Fruit fly (Drosophila melanogaster) whole organism, prepupa: ENCODE measurements around the gene Apl.

Experiments used
- CG11294 ChIP-seq: fragments of 200-800 bp; sonication (Bioruptor generic); IDR thresholded peaks from 2 replicates; pipeline ENCODE4 v1.3.6; 2022; ENCODE audit warnings: missing biosample characterization, missing genetic modification characterization
- CG11762 ChIP-seq: fragments of 200-800 bp; sonication (Bioruptor generic); optimal IDR thresholded peaks from 3 replicates; lab custom pipeline; 2016; ENCODE audit warnings: missing biosample characterization, missing genetic modification characterization; ENCODE audit not compliant: insufficient read depth
- CG11902 ChIP-seq: fragments of 200-800 bp; sonication (Bioruptor generic); optimal IDR thresholded peaks from 3 replicates; lab custom pipeline; 2016; ENCODE audit warnings: missing biosample characterization, missing genetic modification characterization
- CG15336 ChIP-seq: fragments of 200-800 bp; sonication (Bioruptor generic); IDR thresholded peaks from 2 replicates; pipeline ENCODE4 v1.3.6; 2022; ENCODE audit warnings: missing biosample characterization, missing genetic modification characterization
- CG1621 ChIP-seq: fragments of 200-800 bp; sonication (Bioruptor generic); optimal IDR thresholded peaks from 3 replicates; lab custom pipeline; 2018; ENCODE audit warnings: missing biosample characterization, mild to moderate bottlenecking, missing genetic modification characterization
- CG16779 ChIP-seq: fragments of 200-800 bp; sonication (Bioruptor generic); optimal IDR thresholded peaks from 3 replicates; lab custom pipeline; 2017; ENCODE audit warnings: missing biosample characterization, mild to moderate bottlenecking, missing genetic modification characterization
- CG3032 ChIP-seq: fragments of 200-800 bp; optimal IDR thresholded peaks from 2 replicates; lab custom pipeline; 2019; ENCODE audit warnings: missing biosample characterization, mild to moderate bottlenecking, missing genetic modification characterization, moderate library complexity
- CG31627 ChIP-seq: fragments of 200-800 bp; sonication (Bioruptor generic); optimal IDR thresholded peaks from 3 replicates; lab custom pipeline; 2016; ENCODE audit warnings: missing biosample characterization, missing genetic modification characterization
- CG32006 ChIP-seq: fragments of 200-800 bp; sonication (Bioruptor generic); optimal IDR thresholded peaks from 3 replicates; lab custom pipeline; 2017; ENCODE audit warnings: missing biosample characterization, mild to moderate bottlenecking, missing genetic modification characterization
- CG34406 ChIP-seq: fragments of 200-800 bp; sonication (Bioruptor generic); optimal IDR thresholded peaks from 3 replicates; lab custom pipeline; 2016; ENCODE audit warnings: missing biosample characterization, missing genetic modification characterization
- CG3919 ChIP-seq: fragments of 200-800 bp; sonication (Bioruptor generic); optimal IDR thresholded peaks from 3 replicates; lab custom pipeline; 2016; ENCODE audit warnings: missing biosample characterization, missing genetic modification characterization
- CG6163 ChIP-seq: fragments of 200-800 bp; sonication (Bioruptor generic); IDR thresholded peaks from 3 replicates; pipeline ENCODE4 v1.3.6; 2022; ENCODE audit warnings: missing biosample characterization, missing genetic modification characterization
- CG6276 ChIP-seq: fragments of 200-800 bp; sonication (Bioruptor generic); optimal IDR thresholded peaks from 2 replicates; lab custom pipeline; 2017; ENCODE audit warnings: missing biosample characterization, mild to moderate bottlenecking, missing genetic modification characterization
- CG6792 ChIP-seq: fragments of 200-800 bp; sonication (Bioruptor generic); optimal IDR thresholded peaks from 3 replicates; lab custom pipeline; 2016; ENCODE audit warnings: missing biosample characterization, missing genetic modification characterization
- CG6808 ChIP-seq: fragments of 200-800 bp; sonication (Bioruptor generic); optimal IDR thresholded peaks from 3 replicates; lab custom pipeline; 2017; ENCODE audit warnings: missing biosample characterization, missing genetic modification characterization, mild to moderate bottlenecking, moderate library complexity, missing genetic modification reagents
- CG6854 ChIP-seq: fragments of 200-800 bp; sonication (Bioruptor generic); optimal IDR thresholded peaks from 2 replicates; lab custom pipeline; 2017; ENCODE audit warnings: missing biosample characterization, mild to moderate bottlenecking, missing genetic modification characterization
- CG7368 ChIP-seq: fragments of 200-800 bp; sonication (Bioruptor generic); optimal IDR thresholded peaks from 3 replicates; lab custom pipeline; 2016; ENCODE audit warnings: missing biosample characterization, missing genetic modification characterization
- CG8119 ChIP-seq: fragments of 200-800 bp; sonication (Bioruptor generic); IDR thresholded peaks from 3 replicates; pipeline ENCODE4 v1.3.6; 2022; ENCODE audit warnings: missing biosample characterization, missing genetic modification characterization
- CG8319 ChIP-seq: fragments of 200-800 bp; sonication (Bioruptor generic); optimal IDR thresholded peaks from 3 replicates; lab custom pipeline; 2016; ENCODE audit warnings: missing biosample characterization, missing genetic modification characterization
- CG8632 ChIP-seq: fragments of 200-800 bp; sonication (Bioruptor generic); optimal IDR thresholded peaks from 3 replicates; lab custom pipeline; 2016; ENCODE audit warnings: missing biosample characterization, missing genetic modification characterization
- CG9139 ChIP-seq: fragments of 200-800 bp; sonication (Bioruptor generic); optimal IDR thresholded peaks from 3 replicates; lab custom pipeline; 2017; ENCODE audit warnings: missing biosample characterization, mild to moderate bottlenecking, missing genetic modification characterization
- Eip75B ChIP-seq: fragments of 200-800 bp; sonication (Bioruptor generic); optimal IDR thresholded peaks from 3 replicates; lab custom pipeline; 2016; ENCODE audit warnings: missing biosample characterization, missing genetic modification characterization
- Eip78C ChIP-seq: fragments of 200-800 bp; sonication (Bioruptor generic); peaks from one replicate; lab custom pipeline; 2016; ENCODE audit warnings: missing biosample characterization, missing genetic modification characterization
- Ets21C ChIP-seq: fragments of 200-800 bp; sonication (Bioruptor generic); optimal IDR thresholded peaks from 3 replicates; lab custom pipeline; 2016; ENCODE audit warnings: missing biosample characterization, missing genetic modification characterization
- Ets96B ChIP-seq: fragments of 200-800 bp; optimal IDR thresholded peaks from 2 replicates; lab custom pipeline; 2019; ENCODE audit warnings: missing biosample characterization, mild to moderate bottlenecking, missing genetic modification characterization, moderate library complexity
- Gug ChIP-seq: fragments of 200-800 bp; sonication (Bioruptor generic); IDR thresholded peaks from 2 replicates; pipeline ENCODE4 v1.3.6; 2022; ENCODE audit warnings: missing biosample characterization, missing genetic modification characterization
- Hr38 ChIP-seq: sonication (Bioruptor generic); optimal IDR thresholded peaks from 2 replicates; lab custom pipeline; 2016; ENCODE audit warnings: missing biosample characterization, missing genetic modification characterization
- Hr39 ChIP-seq: fragments of 200-800 bp; sonication (Bioruptor generic); optimal IDR thresholded peaks from 2 replicates; lab custom pipeline; 2016; ENCODE audit warnings: missing biosample characterization, missing genetic modification characterization
- Hr4 ChIP-seq: fragments of 200-800 bp; sonication (Bioruptor generic); optimal IDR thresholded peaks from 3 replicates; lab custom pipeline; 2016; ENCODE audit warnings: missing biosample characterization, missing genetic modification characterization
- Lpt ChIP-seq: fragments of 200-800 bp; sonication (Bioruptor generic); optimal IDR thresholded peaks from 3 replicates; lab custom pipeline; 2016; ENCODE audit warnings: missing biosample characterization, missing genetic modification characterization
- Met ChIP-seq: fragments of 200-800 bp; sonication (Bioruptor generic); optimal IDR thresholded peaks from 3 replicates; lab custom pipeline; 2016; ENCODE audit warnings: missing biosample characterization, missing genetic modification characterization
- OdsH ChIP-seq: fragments of 200-800 bp; sonication (Bioruptor generic); optimal IDR thresholded peaks from 3 replicates; lab custom pipeline; 2016; ENCODE audit warnings: missing biosample characterization, missing genetic modification characterization
- Smox ChIP-seq: fragments of 200-800 bp; sonication (Bioruptor generic); optimal IDR thresholded peaks from 3 replicates; lab custom pipeline; 2016; ENCODE audit warnings: missing biosample characterization, missing genetic modification characterization
- Sox102F ChIP-seq: fragments of 200-800 bp; sonication (Bioruptor generic); optimal IDR thresholded peaks from 2 replicates; lab custom pipeline; 2016; ENCODE audit warnings: missing biosample characterization, mild to moderate bottlenecking, missing genetic modification characterization
- Sox14 ChIP-seq: fragments of 200-800 bp; sonication (Bioruptor generic); optimal IDR thresholded peaks from 3 replicates; lab custom pipeline; 2016; ENCODE audit warnings: missing biosample characterization, missing genetic modification characterization
- Sox15 ChIP-seq: fragments of 200-800 bp; sonication (Bioruptor generic); optimal IDR thresholded peaks from 3 replicates; lab custom pipeline; 2016; ENCODE audit warnings: missing biosample characterization, missing genetic modification characterization
- achi ChIP-seq: fragments of 200-800 bp; sonication (Bioruptor generic); optimal IDR thresholded peaks from 3 replicates; lab custom pipeline; 2016; ENCODE audit warnings: missing biosample characterization, missing genetic modification characterization
- cyc ChIP-seq: fragments of 200-800 bp; sonication (Bioruptor generic); optimal IDR thresholded peaks from 3 replicates; lab custom pipeline; 2016; ENCODE audit warnings: missing biosample characterization, missing genetic modification characterization
- dac ChIP-seq: fragments of 200-800 bp; sonication (Bioruptor generic); optimal IDR thresholded peaks from 2 replicates; lab custom pipeline; 2017; ENCODE audit warnings: missing biosample characterization, mild to moderate bottlenecking, missing genetic modification characterization
- dsx ChIP-seq: fragments of 200-800 bp; optimal IDR thresholded peaks from 3 replicates; lab custom pipeline; 2019; ENCODE audit warnings: missing biosample characterization, mild to moderate bottlenecking, missing genetic modification characterization, moderate library complexity; ENCODE audit not compliant: poor library complexity, severe bottlenecking
- eg ChIP-seq: fragments of 200-800 bp; sonication (Bioruptor generic); IDR thresholded peaks from 3 replicates; pipeline ENCODE4 v1.3.6; 2022; ENCODE audit warnings: missing biosample characterization, missing genetic modification characterization
- fd59A ChIP-seq: fragments of 200-800 bp; sonication (Bioruptor generic); optimal IDR thresholded peaks from 2 replicates; lab custom pipeline; 2017; ENCODE audit warnings: missing biosample characterization, mild to moderate bottlenecking, missing genetic modification characterization, missing genetic modification reagents
- fd85E ChIP-seq: fragments of 200-800 bp; sonication (Bioruptor generic); optimal IDR thresholded peaks from 3 replicates; lab custom pipeline; 2016; ENCODE audit warnings: missing biosample characterization, missing genetic modification characterization
- fkh ChIP-seq: fragments of 200-800 bp; sonication (Bioruptor generic); optimal IDR thresholded peaks from 3 replicates; lab custom pipeline; 2017; ENCODE audit warnings: missing biosample characterization, mild to moderate bottlenecking, missing genetic modification characterization, moderate library complexity
- lz ChIP-seq: fragments of 200-800 bp; sonication (Bioruptor generic); optimal IDR thresholded peaks from 3 replicates; lab custom pipeline; 2016; ENCODE audit warnings: missing biosample characterization, missing genetic modification characterization
- net ChIP-seq: fragments of 200-800 bp; sonication (Bioruptor generic); optimal IDR thresholded peaks from 3 replicates; lab custom pipeline; 2016; ENCODE audit warnings: missing biosample characterization, missing genetic modification characterization
- pdm3 ChIP-seq: fragments of 200-800 bp; sonication (Bioruptor generic); optimal IDR thresholded peaks from 3 replicates; lab custom pipeline; 2016; ENCODE audit warnings: missing biosample characterization, missing genetic modification characterization
- salr ChIP-seq, 2 experiments: fragments of 200-800 bp; sonication (Bioruptor generic); optimal IDR thresholded peaks; 3 replicates each; lab custom pipeline; 2016 to 2018; ENCODE audit warnings: missing biosample characterization in 2 of 2, missing genetic modification characterization in 2 of 2, mild to moderate bottlenecking in 1 of 2
- spab ChIP-seq: fragments of 200-800 bp; sonication (Bioruptor generic); optimal IDR thresholded peaks from 2 replicates; lab custom pipeline; 2017; ENCODE audit warnings: missing biosample characterization, mild to moderate bottlenecking, missing genetic modification characterization, missing genetic modification reagents
- ss ChIP-seq, 2 experiments: fragments of 200-800 bp; sonication (Bioruptor generic); optimal IDR thresholded peaks; 2 replicates in 1 of 2; 3 replicates in 1 of 2; lab custom pipeline; 2017 to 2018; ENCODE audit warnings: mild to moderate bottlenecking in 2 of 2, missing biosample characterization in 2 of 2, missing genetic modification characterization in 2 of 2, moderate library complexity in 1 of 2
- svp ChIP-seq: fragments of 200-800 bp; sonication (Bioruptor generic); peaks from one replicate; lab custom pipeline; 2016; ENCODE audit warnings: missing biosample characterization, missing genetic modification characterization
- vri ChIP-seq: fragments of 200-800 bp; sonication (Bioruptor generic); optimal IDR thresholded peaks from 3 replicates; lab custom pipeline; 2016; ENCODE audit warnings: missing biosample characterization, mild to moderate bottlenecking, missing genetic modification characterization

Gene Apl

dm6 chr3L:16609120-16609519 lies 14.1 kb downstream of the Apl start, which contains the start of gene CG4098:
CG4098 (minus strand) TSS chr3L:16609347.
- TF ChIP-seq Hr39 (GFP tag; lab: Kevin White, UChicago) (peak; percentile 70), CG15336 (peak; percentile 58), cyc (GFP tag; lab: Kevin White, UChicago) (peak; percentile 65), CG11762 (GFP tag; lab: Kevin White, UChicago) (peak; percentile 15), CG32006 (peak; percentile 55), Hr38 (peak; percentile 8), CG6854 (no peak), achi (GFP tag; lab: Kevin White, UChicago) (peak; percentile 51), Sox15 (GFP tag; lab: Kevin White, UChicago) (peak; percentile 1), Sox14 (GFP tag; lab: Kevin White, UChicago) (peak; percentile 65), Eip75B (GFP tag; lab: Kevin White, UChicago) (peak; percentile 32), CG8632 (peak; percentile 22), CG6163 (GFP tag; lab: Robert Waterston, UW) (peak; percentile 78), CG1621 (peak; percentile 58), dsx (peak; percentile 53), CG11294 (peak; percentile 45; the same call in 1 of the 2 replicates), CG6276 (GFP tag; lab: Kevin White, UChicago) (no peak), spab (GFP tag; lab: Kevin White, UChicago) (no peak), net (GFP tag; lab: Kevin White, UChicago) (peak; percentile 56), salr (GFP tag; optimal IDR thresholded peaks at IDR 0.05; lab: Kevin White, UChicago) (peak in 1 of 2 experiments; percentile 10), eg (peak; percentile 87), OdsH (peak; percentile 69), CG9139 (GFP tag; lab: Kevin White, UChicago) (no peak), CG6792 (GFP tag; lab: Kevin White, UChicago) (peak; percentile 44), ss (GFP tag; optimal IDR thresholded peaks at IDR 0.05; lab: Kevin White, UChicago) (peak in 1 of 2 experiments; percentile 40), fkh (GFP tag; lab: Kevin White, UChicago) (no peak), CG34406 (GFP tag; lab: Kevin White, UChicago) (peak; percentile 25), Ets21C (GFP tag; lab: Kevin White, UChicago) (peak; percentile 14), Smox (peak; percentile 36), fd59A (GFP tag; lab: Kevin White, UChicago) (no peak), Ets96B (tag; lab: Kevin White, UChicago) (peak; percentile 36), CG8319 (GFP tag; lab: Kevin White, UChicago) (no peak), lz (GFP tag; lab: Kevin White, UChicago) (peak; percentile 59), CG31627 (GFP tag; lab: Kevin White, UChicago) (peak; percentile 60), vri (GFP tag; lab: Kevin White, UChicago) (peak; percentile 23), CG16779 (tag; lab: Kevin White, UChicago) (no peak), CG6808 (GFP tag; lab: Kevin White, UChicago) (peak; percentile 10), Eip78C (GFP tag; lab: Kevin White, UChicago) (peak; percentile 85), pdm3 (GFP tag; lab: Kevin White, UChicago) (peak; percentile 73), CG3919 (peak; percentile 81), CG7368 (GFP tag; lab: Kevin White, UChicago) (peak; percentile 35), dac (GFP tag; lab: Kevin White, UChicago) (peak; percentile 38), Gug (GFP tag; lab: Robert Waterston, UW) (peak; percentile 31; the same call in 1 of the 2 replicates), Met (peak; percentile 39), Sox102F (GFP tag; lab: Kevin White, UChicago) (peak; percentile 20), svp (peak; percentile 79), CG8119 (GFP tag; lab: Robert Waterston, UW) (no peak), CG3032 (tag; lab: Kevin White, UChicago) (peak; percentile 53), Hr4 (GFP tag; lab: Kevin White, UChicago) (peak; percentile 68), Lpt (GFP tag; lab: Kevin White, UChicago) (no peak), fd85E (GFP tag; lab: Kevin White, UChicago) (no peak), CG11902 (GFP tag; lab: Kevin White, UChicago) (no peak)
